Fruit fly (Drosophila melanogaster): Measurements from ENCODE around the gene Ice2.

Ice2 gene

dm6 chr3R:21181957-21182356 is 51.9 kb downstream of the Ice2 start:
- TF ChIP-seq insv (optimal IDR thresholded peaks at IDR 0.05) (no peak), Myc (optimal IDR thresholded peaks at IDR 0.05) (no peak), psq (optimal IDR thresholded peaks at IDR 0.05) (no peak), ttk (optimal IDR thresholded peaks at IDR 0.05) (no peak), Sin3A (optimal IDR thresholded peaks at IDR 0.05) (no peak), h (optimal IDR thresholded peaks at IDR 0.05) (no peak)
